Worm (Caenorhabditis elegans) whole organism, L3 larva: ENCODE measurements around the gene smg-3.

Experiments
- ZK546.5 ChIP-seq: sonication (generic microtip); optimal IDR thresholded peaks from 2 replicates; lab custom pipeline; 2017; ENCODE audit warnings: missing biosample characterization, missing genetic modification characterization
- aly-2 ChIP-seq: fragments of 150-350 bp; optimal IDR thresholded peaks from 2 replicates; lab custom pipeline; 2014; ENCODE audit warnings: missing biosample characterization, missing genetic modification characterization
- ama-1 ChIP-seq: fragments of 150-350 bp; optimal IDR thresholded peaks from 2 replicates; lab custom pipeline; 2018
- ceh-16 ChIP-seq: sonication (generic microtip); optimal IDR thresholded peaks from 2 replicates; lab custom pipeline; 2017; ENCODE audit warnings: missing biosample characterization, missing genetic modification characterization
- ceh-28 ChIP-seq: fragments of 150-350 bp; optimal IDR thresholded peaks from 2 replicates; lab custom pipeline; 2014; ENCODE audit warnings: missing biosample characterization, missing genetic modification reagents, missing genetic modification characterization
- ceh-82 ChIP-seq: fragments of 150-350 bp; optimal IDR thresholded peaks from 2 replicates; lab custom pipeline; 2014; ENCODE audit warnings: missing biosample characterization, missing genetic modification characterization
- daf-12 ChIP-seq: fragments of 150-350 bp; optimal IDR thresholded peaks from 2 replicates; lab custom pipeline; 2014; ENCODE audit warnings: missing biosample characterization, missing genetic modification reagents, missing genetic modification characterization
- egl-5 ChIP-seq: fragments of 150-350 bp; optimal IDR thresholded peaks from 2 replicates; lab custom pipeline; 2017; ENCODE audit warnings: missing biosample characterization, missing genetic modification reagents, missing genetic modification characterization, inconsistent platforms
- elt-1 ChIP-seq: fragments of 150-350 bp; optimal IDR thresholded peaks from 2 replicates; lab custom pipeline; 2014; ENCODE audit warnings: missing biosample characterization, missing genetic modification characterization
- elt-2 ChIP-seq: sonication (generic microtip); optimal IDR thresholded peaks from 2 replicates; lab custom pipeline; 2016; ENCODE audit warnings: missing genetic modification reagents, mild to moderate bottlenecking, missing genetic modification characterization, missing compliant biosample characterization
- elt-3 ChIP-seq, 3 experiments: fragments of 150-350 bp in 1 of 3; sonication (generic microtip) in 2 of 3; optimal IDR thresholded peaks; 2 replicates in 2 of 3; 4 replicates in 1 of 3; lab custom pipeline; 2014 to 2017; ENCODE audit warnings: missing biosample characterization in 3 of 3, missing genetic modification characterization in 3 of 3
- eor-1 ChIP-seq, 2 experiments: fragments of 150-350 bp; optimal IDR thresholded peaks; 2 replicates each; lab custom pipeline; 2014 to 2018; ENCODE audit warnings: missing biosample characterization in 2 of 2, missing genetic modification characterization in 2 of 2
- fkh-10 ChIP-seq: sonication (generic microtip); optimal IDR thresholded peaks from 2 replicates; lab custom pipeline; 2017; ENCODE audit warnings: missing biosample characterization, missing genetic modification reagents, missing genetic modification characterization
- hmg-11 ChIP-seq: sonication (generic microtip); optimal IDR thresholded peaks from 2 replicates; lab custom pipeline; 2016; ENCODE audit warnings: missing genetic modification characterization, missing compliant biosample characterization
- jun-1 ChIP-seq: fragments of 150-350 bp; optimal IDR thresholded peaks from 2 replicates; lab custom pipeline; 2014; ENCODE audit warnings: missing biosample characterization, missing genetic modification reagents, missing genetic modification characterization
- lin-15B ChIP-seq: fragments of 150-350 bp; optimal IDR thresholded peaks from 2 replicates; lab custom pipeline; 2014; ENCODE audit warnings: missing biosample characterization, missing genetic modification characterization
- lin-39 ChIP-seq: fragments of 150-350 bp; optimal IDR thresholded peaks from 2 replicates; lab custom pipeline; 2018; ENCODE audit warnings: missing biosample characterization, missing genetic modification reagents, missing genetic modification characterization
- lsy-12 ChIP-seq: sonication (generic microtip); optimal IDR thresholded peaks from 2 replicates; lab custom pipeline; 2016; ENCODE audit warnings: mild to moderate bottlenecking, missing genetic modification characterization, missing compliant biosample characterization
- mml-1 ChIP-seq: fragments of 150-350 bp; sonication (generic microtip); optimal IDR thresholded peaks from 3 replicates; lab custom pipeline; 2014; ENCODE audit warnings: missing biosample characterization, missing genetic modification characterization
- nfya-1 ChIP-seq: sonication (generic microtip); optimal IDR thresholded peaks from 2 replicates; lab custom pipeline; 2017; ENCODE audit warnings: missing genetic modification characterization, mild to moderate bottlenecking, missing compliant biosample characterization, antibody characterized with exemption, moderate library complexity; ENCODE audit not compliant: insufficient read depth
- nhr-11 ChIP-seq: fragments of 150-350 bp; optimal IDR thresholded peaks from 2 replicates; lab custom pipeline; 2014; ENCODE audit warnings: missing biosample characterization, missing genetic modification characterization
- nhr-12 ChIP-seq: fragments of 150-350 bp; optimal IDR thresholded peaks from 2 replicates; lab custom pipeline; 2014; ENCODE audit warnings: missing biosample characterization, missing genetic modification characterization
- nhr-23 ChIP-seq: fragments of 150-350 bp; optimal IDR thresholded peaks from 2 replicates; lab custom pipeline; 2014; ENCODE audit warnings: missing biosample characterization, missing genetic modification reagents, missing genetic modification characterization
- nhr-25 ChIP-seq: sonication (generic microtip); optimal IDR thresholded peaks from 2 replicates; lab custom pipeline; 2017; ENCODE audit warnings: missing biosample characterization, missing genetic modification characterization
- nhr-28 ChIP-seq: fragments of 150-350 bp; optimal IDR thresholded peaks from 2 replicates; lab custom pipeline; 2014; ENCODE audit warnings: missing biosample characterization, missing genetic modification characterization
- nhr-43 ChIP-seq: sonication (generic microtip); optimal IDR thresholded peaks from 2 replicates; lab custom pipeline; 2016; ENCODE audit warnings: mild to moderate bottlenecking, missing genetic modification characterization, missing compliant biosample characterization; ENCODE audit not compliant: poor library complexity, severe bottlenecking
- nhr-76 ChIP-seq: fragments of 150-350 bp; sonication (generic microtip); optimal IDR thresholded peaks from 5 replicates; lab custom pipeline; 2014; ENCODE audit warnings: missing biosample characterization, missing genetic modification characterization
- nhr-77 ChIP-seq: fragments of 150-350 bp; optimal IDR thresholded peaks from 2 replicates; lab custom pipeline; 2014; ENCODE audit warnings: missing biosample characterization, missing genetic modification characterization
- pha-4 ChIP-seq: fragments of 150-350 bp; optimal IDR thresholded peaks from 2 replicates; lab custom pipeline; 2014; ENCODE audit warnings: missing biosample characterization, missing genetic modification reagents, missing genetic modification characterization
- pqm-1 ChIP-seq: fragments of 150-350 bp; optimal IDR thresholded peaks from 2 replicates; lab custom pipeline; 2017; ENCODE audit warnings: missing biosample characterization, missing genetic modification characterization, inconsistent platforms
- sea-2 ChIP-seq: fragments of 150-350 bp; sonication (generic microtip); optimal IDR thresholded peaks from 4 replicates; lab custom pipeline; 2014; ENCODE audit warnings: missing biosample characterization, missing genetic modification reagents, missing genetic modification characterization
- snpc-4 ChIP-seq: fragments of 150-350 bp; optimal IDR thresholded peaks from 2 replicates; lab custom pipeline; 2014; ENCODE audit warnings: missing biosample characterization, missing genetic modification characterization
- tbx-2 ChIP-seq: sonication (generic microtip); optimal IDR thresholded peaks from 2 replicates; lab custom pipeline; 2016; ENCODE audit warnings: mild to moderate bottlenecking, missing genetic modification characterization, missing compliant biosample characterization
- unc-39 ChIP-seq: sonication (generic microtip); optimal IDR thresholded peaks from 4 replicates; lab custom pipeline; 2017; ENCODE audit warnings: missing biosample characterization, missing genetic modification characterization

smg-3 gene

DNA sequence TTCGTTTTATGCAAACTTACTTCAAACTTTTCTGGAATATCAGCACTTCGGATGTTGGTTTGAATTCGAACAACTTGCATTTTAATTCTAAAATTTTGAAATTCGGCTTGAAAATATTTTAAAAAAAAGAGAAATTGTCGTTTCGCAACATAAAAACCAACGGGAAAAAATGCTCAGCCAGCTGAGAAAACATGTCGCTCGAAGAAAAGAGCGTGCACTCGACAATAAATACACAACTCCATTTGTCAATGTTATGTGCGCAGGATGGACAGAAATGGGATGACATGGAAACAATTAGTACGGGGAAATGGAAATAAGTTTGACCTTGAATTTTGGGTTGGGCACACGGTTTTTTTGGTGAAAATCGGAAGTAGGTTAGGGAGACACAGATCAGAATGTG is 37.0 kb downstream of the smg-3 start, which contains the start of gene mif-4:
Gene mif-4, minus strand, starts transcription at position 87 of the 400 bp plus-strand sequence.
- TF ChIP-seq pha-4 (tag; lab: Kevin White, UChicago) = peak; percentile 65
- no peak for TF ChIP-seq unc-39 (tag; lab: Kevin White, UChicago)
- no peak for TF ChIP-seq nhr-76 (tag; lab: Kevin White, UChicago)

DNA sequence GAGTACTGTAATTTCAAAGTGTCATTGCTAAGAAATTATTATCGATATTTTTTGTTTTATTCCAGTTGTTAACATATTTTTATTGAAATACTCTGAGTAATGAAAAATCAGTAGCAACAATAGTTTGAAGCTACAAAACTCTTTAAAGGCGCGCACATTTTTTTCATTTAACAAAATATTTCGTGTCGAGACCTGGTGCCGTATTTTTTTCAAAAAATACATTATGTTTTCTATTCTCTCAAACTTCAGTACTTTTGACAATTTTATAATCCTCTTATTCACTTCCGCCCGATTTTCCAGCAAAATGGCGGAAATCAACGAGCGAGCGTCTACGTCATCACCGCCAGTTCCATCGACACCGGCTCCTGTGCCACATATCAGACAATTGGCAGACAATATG is 39.0 kb downstream of the smg-3 start, which contains the start of gene blos-2:
Gene blos-2, plus strand, starts transcription at position 301 of the 400 bp plus-strand sequence.
- TF ChIP-seq daf-12 (tag; lab: Kevin White, UChicago) = no peak
- no peak for TF ChIP-seq lin-15B (tag; lab: Kevin White, UChicago)
- TF ChIP-seq, all 47 proteins: peak for 0

DNA sequence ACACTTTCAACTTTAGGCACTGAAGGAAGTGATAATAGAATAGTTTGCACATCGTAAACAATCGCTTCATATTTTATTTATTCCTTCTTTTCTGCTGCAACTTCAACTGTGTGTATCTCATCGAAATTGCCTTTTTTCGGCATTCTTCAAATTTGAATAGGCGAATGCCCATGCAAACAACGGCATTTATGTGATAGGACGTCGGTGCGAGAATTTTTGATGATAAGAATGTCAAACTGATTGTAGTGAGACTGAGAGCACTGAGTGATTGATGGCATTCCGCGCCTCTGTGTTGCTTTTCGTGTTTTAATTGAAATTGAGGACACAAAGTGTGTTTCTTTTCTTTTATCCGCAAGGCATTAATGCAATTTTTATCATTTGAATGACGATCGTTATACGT is 42.1 kb downstream of the smg-3 start:
- no peak for TF ChIP-seq hmg-11 (tag; lab: Kevin White, UChicago)
- TF ChIP-seq elt-2 = peak; percentile 81
- TF ChIP-seq aly-2 (tag; lab: Kevin White, UChicago) = no peak
- TF ChIP-seq pqm-1 = peak; percentile 37

DNA sequence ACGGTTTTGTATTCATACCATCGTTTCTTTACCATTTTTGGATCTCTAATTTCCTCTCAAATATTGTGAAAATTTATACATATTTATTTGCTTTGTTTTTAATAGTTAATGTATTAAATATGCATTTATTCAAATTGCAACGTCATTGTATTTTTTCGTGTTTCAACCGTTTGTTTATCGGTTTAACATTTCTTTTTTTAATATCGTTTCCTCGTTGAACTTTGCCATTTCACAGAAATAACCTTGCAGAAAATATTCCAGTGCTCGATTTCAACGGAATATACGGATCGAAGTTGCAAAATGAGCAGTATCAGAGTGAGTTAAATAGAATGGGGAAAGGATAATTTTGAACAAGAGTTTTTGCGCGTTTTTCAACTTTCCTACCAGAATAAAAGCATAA is 43.6 kb downstream of the smg-3 start, which contains the start of gene seu-1:
Gene seu-1, plus strand, starts transcription at position 301 of the 400 bp plus-strand sequence.
- TF ChIP-seq ZK546.5 (tag; lab: Kevin White, UChicago) (no peak), jun-1 (tag; lab: Kevin White, UChicago) (no peak), ama-1 (lab: Kevin White, UChicago) (no peak), ceh-82 (no peak), nhr-25 (tag; lab: Kevin White, UChicago) (no peak), nhr-76 (tag; lab: Kevin White, UChicago) (no peak), nfya-1 (tag; lab: Kevin White, UChicago) (no peak), nhr-12 (tag; lab: Kevin White, UChicago) (no peak), nhr-28 (tag; lab: Kevin White, UChicago) (no peak)

DNA sequence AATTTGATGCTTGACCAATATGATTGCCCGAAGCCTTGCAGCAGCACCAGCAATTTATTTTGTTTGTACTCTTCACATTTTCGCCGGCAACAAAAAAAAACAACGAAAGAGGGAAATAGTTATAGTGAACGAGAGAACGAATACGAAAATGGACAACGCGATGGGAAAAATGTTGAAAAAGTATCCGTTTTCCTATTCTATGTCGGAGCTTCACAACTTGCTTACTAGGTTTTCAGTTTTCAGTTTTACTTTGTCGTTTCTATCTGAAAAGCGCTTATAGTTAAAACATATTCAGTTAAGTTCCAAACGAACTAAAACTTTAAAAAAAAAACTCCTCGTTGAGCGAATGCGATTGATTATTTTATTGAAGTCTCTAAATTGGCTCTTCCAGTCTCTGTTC is 44.7 kb downstream of the smg-3 start:
- no peak for TF ChIP-seq elt-3 (tag; optimal IDR thresholded peaks at IDR 0.05; lab: Kevin White, UChicago)
- no peak for TF ChIP-seq elt-1 (tag; lab: Kevin White, UChicago)
- TF ChIP-seq jun-1 (tag; lab: Kevin White, UChicago) = no peak
- no peak for TF ChIP-seq eor-1 (tag; optimal IDR thresholded peaks at IDR 0.05; lab: Kevin White, UChicago)
- no peak for TF ChIP-seq pqm-1
- TF ChIP-seq tbx-2 (tag; lab: Kevin White, UChicago) = no peak

DNA sequence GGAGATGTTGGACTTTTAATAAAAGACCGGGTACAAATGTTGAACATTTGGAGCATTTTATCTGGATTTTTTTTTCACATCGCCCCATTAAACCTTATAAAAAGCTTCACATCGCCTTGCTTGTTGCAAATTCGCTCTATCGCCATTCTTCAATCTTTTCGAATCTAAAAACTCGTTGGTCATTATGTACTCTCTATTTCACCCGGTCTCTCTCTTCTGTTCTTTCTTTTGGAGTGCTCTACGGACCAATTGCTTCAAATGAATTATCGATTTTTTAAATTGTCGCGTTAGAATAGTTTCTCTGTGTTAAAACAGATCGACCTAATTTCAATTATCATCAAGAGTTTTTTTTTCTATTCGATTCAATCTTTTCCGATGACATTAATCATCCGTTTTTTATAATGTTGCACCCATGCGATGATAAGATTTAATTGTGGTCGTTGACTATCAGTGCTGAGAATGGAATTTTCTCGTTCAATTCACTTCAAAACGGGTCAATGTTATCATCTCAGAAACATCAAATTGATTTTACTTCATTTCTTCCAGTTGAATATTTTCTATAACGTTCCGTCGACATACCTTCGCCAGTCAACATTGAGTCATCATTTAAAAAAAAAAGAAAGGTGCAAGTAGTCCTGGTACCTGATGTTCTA is 45.4 kb downstream of the smg-3 start:
- TF ChIP-seq lin-15B (tag; lab: Kevin White, UChicago) = peak; percentile 53
- TF ChIP-seq ceh-28 (tag; lab: Kevin White, UChicago) = peak; percentile 76
- TF ChIP-seq elt-3 (tag; optimal IDR thresholded peaks at IDR 0.05; lab: Kevin White, UChicago) = no peak
- TF ChIP-seq ceh-16 (tag; lab: Kevin White, UChicago) = no peak
- TF ChIP-seq lin-39 (tag; lab: Kevin White, UChicago) = peak; percentile 53
- peak; percentile 71 for TF ChIP-seq elt-2
- TF ChIP-seq nfya-1 (tag; lab: Kevin White, UChicago) = peak; percentile 8
- TF ChIP-seq nhr-28 (tag; lab: Kevin White, UChicago) = no peak
- no peak for TF ChIP-seq jun-1 (tag; lab: Kevin White, UChicago)
- TF ChIP-seq egl-5 (tag; lab: Kevin White, UChicago) = no peak
- no peak for TF ChIP-seq sea-2 (GFP tag; lab: Kevin White, UChicago)
- peak; percentile 19 for TF ChIP-seq snpc-4 (tag; lab: Kevin White, UChicago)
- TF ChIP-seq nhr-43 (tag; lab: Kevin White, UChicago) = no peak
- TF ChIP-seq, all 47 proteins: peak for 6

DNA sequence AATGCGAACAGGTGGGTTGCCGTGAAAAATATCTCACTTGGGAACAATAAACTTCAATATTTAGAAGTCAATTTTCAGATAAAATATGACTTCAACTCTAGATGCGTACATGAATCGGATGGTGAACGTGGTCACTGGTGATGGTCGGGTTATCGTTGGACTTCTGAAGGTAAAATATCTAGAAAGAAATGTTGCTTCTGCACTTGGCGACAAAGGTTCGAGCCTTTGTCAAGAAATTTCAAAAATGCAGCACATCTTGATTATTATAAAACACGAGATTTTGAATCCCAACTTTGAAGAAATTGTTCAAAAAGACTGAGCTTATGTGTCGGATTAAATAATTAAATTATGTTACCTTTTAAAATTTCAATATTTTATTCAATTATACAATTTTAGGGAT is 46.4 kb downstream of the smg-3 start, which contains the start of gene lsm-8:
Gene lsm-8, plus strand, starts transcription at position 79 of the 400 bp plus-strand sequence.
- no peak for TF ChIP-seq fkh-10 (GFP tag; lab: Kevin White, UChicago)
- no peak for TF ChIP-seq elt-3 (tag; optimal IDR thresholded peaks at IDR 0.05; lab: Kevin White, UChicago)
- no peak for TF ChIP-seq nhr-23 (tag; lab: Kevin White, UChicago)
- no peak for TF ChIP-seq pha-4 (tag; lab: Kevin White, UChicago)
- no peak for TF ChIP-seq nhr-11
- TF ChIP-seq elt-2 = no peak
- TF ChIP-seq nhr-76 (tag; lab: Kevin White, UChicago) = no peak
- no peak for TF ChIP-seq mml-1 (tag; lab: Kevin White, UChicago)
- TF ChIP-seq nhr-77 (tag; lab: Kevin White, UChicago) = no peak
- no peak for TF ChIP-seq ama-1 (lab: Kevin White, UChicago)
- no peak for TF ChIP-seq lsy-12
- no peak for TF ChIP-seq nhr-28 (tag; lab: Kevin White, UChicago)
